Fruit fly (Drosophila melanogaster) whole organism, embryonic: Measurements from ENCODE around the gene att-ORFB.
A peak's percentile ranks its signal among the peaks of the same experiment; 100 is the strongest.

Experiments used
- Bgb ChIP-seq: fragments of 200-800 bp; sonication (Bioruptor generic); IDR thresholded peaks from 2 replicates; pipeline ENCODE4 v1.3.6; 2022; ENCODE audit warnings: missing biosample characterization, missing genetic modification characterization; ENCODE audit not compliant: partially characterized antibody
- CG10147 ChIP-seq: fragments of 200-800 bp; sonication (Bioruptor generic); optimal IDR thresholded peaks from 2 replicates; lab custom pipeline; 2019; ENCODE audit warnings: missing biosample characterization, mild to moderate bottlenecking, missing genetic modification characterization, moderate library complexity
- CG11695 ChIP-seq: fragments of 200-800 bp; sonication (Bioruptor generic); IDR thresholded peaks from 3 replicates; pipeline ENCODE4 v1.3.6; 2022; ENCODE audit warnings: missing biosample characterization, missing genetic modification characterization
- CG13287 ChIP-seq: fragments of 200-800 bp; sonication (Bioruptor generic); IDR thresholded peaks from 2 replicates; pipeline ENCODE4 v1.3.6; 2022; ENCODE audit warnings: missing biosample characterization, missing genetic modification characterization; ENCODE audit not compliant: partially characterized antibody
- CG15479 ChIP-seq: fragments of 200-800 bp; sonication (Bioruptor generic); optimal IDR thresholded peaks from 3 replicates; lab custom pipeline; 2019; ENCODE audit warnings: missing biosample characterization, mild to moderate bottlenecking, missing genetic modification characterization, moderate library complexity
- CG15514 ChIP-seq: fragments of 200-800 bp; sonication (Bioruptor generic); optimal IDR thresholded peaks from 3 replicates; lab custom pipeline; 2017; ENCODE audit warnings: missing biosample characterization, missing genetic modification characterization, mild to moderate bottlenecking, moderate library complexity, missing genetic modification reagents
- CG1603 ChIP-seq: fragments of 200-800 bp; sonication (Bioruptor generic); optimal IDR thresholded peaks from 2 replicates; lab custom pipeline; 2019; ENCODE audit warnings: missing biosample characterization, mild to moderate bottlenecking, missing genetic modification characterization, moderate library complexity
- CG17186 ChIP-seq: fragments of 200-800 bp; sonication (Bioruptor generic); optimal IDR thresholded peaks from 3 replicates; lab custom pipeline; 2017; ENCODE audit warnings: missing biosample characterization, missing genetic modification reagents, missing genetic modification characterization
- CG1792 ChIP-seq: fragments of 200-800 bp; sonication (Bioruptor generic); optimal IDR thresholded peaks from 2 replicates; lab custom pipeline; 2016; ENCODE audit warnings: missing biosample characterization, missing genetic modification characterization
- CG18599 ChIP-seq: fragments of 200-800 bp; sonication (Bioruptor generic); optimal IDR thresholded peaks from 3 replicates; lab custom pipeline; 2017; ENCODE audit warnings: missing biosample characterization, missing genetic modification characterization, mild to moderate bottlenecking, moderate library complexity, missing genetic modification reagents
- CG2116 ChIP-seq: fragments of 200-800 bp; sonication (Bioruptor generic); optimal IDR thresholded peaks from 3 replicates; lab custom pipeline; 2018; ENCODE audit warnings: missing biosample characterization, mild to moderate bottlenecking, missing genetic modification characterization
- CG34224 ChIP-seq: fragments of 200-800 bp; sonication (Bioruptor generic); IDR thresholded peaks from 3 replicates; pipeline ENCODE4 v1.3.6; 2022; ENCODE audit warnings: missing biosample characterization, missing genetic modification characterization; ENCODE audit not compliant: partially characterized antibody
- CG34422 ChIP-seq: fragments of 200-800 bp; sonication (Bioruptor generic); IDR thresholded peaks from 3 replicates; pipeline ENCODE4 v1.3.6; 2022; ENCODE audit warnings: missing biosample characterization, missing genetic modification characterization
- CG3726 ChIP-seq: fragments of 200-800 bp; sonication (Bioruptor generic); IDR thresholded peaks from 3 replicates; pipeline ENCODE4, ENCODE4 v1.3.6; 2022; ENCODE audit warnings: missing biosample characterization, missing genetic modification characterization
- CG43689 ChIP-seq: fragments of 200-800 bp; sonication (Bioruptor generic); IDR thresholded peaks from 2 replicates; pipeline ENCODE4 v1.3.6; 2022; ENCODE audit warnings: missing biosample characterization, missing genetic modification characterization
- CG5180 ChIP-seq: fragments of 200-800 bp; sonication (Bioruptor generic); optimal IDR thresholded peaks from 3 replicates; lab custom pipeline; 2017; ENCODE audit warnings: missing biosample characterization, missing genetic modification characterization, mild to moderate bottlenecking, moderate library complexity, missing genetic modification reagents
- CG6765 ChIP-seq: fragments of 200-800 bp; sonication (Bioruptor generic); optimal IDR thresholded peaks from 3 replicates; lab custom pipeline; 2017; ENCODE audit warnings: missing biosample characterization, mild to moderate bottlenecking, missing genetic modification characterization
- CG8388 ChIP-seq: fragments of 200-800 bp; sonication (Bioruptor generic); optimal IDR thresholded peaks from 2 replicates; lab custom pipeline; 2019; ENCODE audit warnings: missing biosample characterization, mild to moderate bottlenecking, missing genetic modification characterization, moderate library complexity
- CG9437 ChIP-seq: fragments of 200-800 bp; sonication (Bioruptor generic); optimal IDR thresholded peaks from 2 replicates; lab custom pipeline; 2018; ENCODE audit warnings: missing biosample characterization, mild to moderate bottlenecking, missing genetic modification characterization
- CG9727 ChIP-seq: fragments of 200-800 bp; sonication (Bioruptor generic); optimal IDR thresholded peaks from 3 replicates; lab custom pipeline; 2017; ENCODE audit warnings: missing biosample characterization, mild to moderate bottlenecking, missing genetic modification characterization
- Dp ChIP-seq: fragments of 200-800 bp; sonication (Bioruptor generic); optimal IDR thresholded peaks from 2 replicates; lab custom pipeline; 2018; ENCODE audit warnings: missing biosample characterization, mild to moderate bottlenecking, missing genetic modification characterization, moderate library complexity
- Drgx ChIP-seq: fragments of 200-800 bp; sonication (Bioruptor generic); IDR thresholded peaks from 2 replicates; pipeline ENCODE4 v1.3.6; 2022; ENCODE audit warnings: missing biosample characterization, missing genetic modification characterization
- E2f1 ChIP-seq: fragments of 200-800 bp; sonication (Bioruptor generic); IDR thresholded peaks from 2 replicates; pipeline ENCODE4 v1.3.6; 2022; ENCODE audit warnings: missing biosample characterization, missing genetic modification characterization
- Ets65A ChIP-seq: fragments of 200-800 bp; sonication (Bioruptor generic); peaks from one replicate; lab custom pipeline; 2016; ENCODE audit warnings: missing biosample characterization, missing genetic modification characterization
- MBD-R2 ChIP-seq: fragments of 200-800 bp; sonication (Bioruptor generic); IDR thresholded peaks from 2 replicates; pipeline ENCODE4 v1.3.6; 2022; ENCODE audit warnings: missing biosample characterization, missing genetic modification characterization
- Med ChIP-seq: fragments of 200-800 bp; sonication (Bioruptor generic); peaks from one replicate; lab custom pipeline; 2016; ENCODE audit warnings: missing biosample characterization, missing genetic modification characterization, mild to moderate bottlenecking, inconsistent platforms, moderate library complexity
- Vsx1 ChIP-seq: fragments of 200-800 bp; sonication (Bioruptor generic); optimal IDR thresholded peaks from 2 replicates; lab custom pipeline; 2017; ENCODE audit warnings: missing biosample characterization, mild to moderate bottlenecking, missing genetic modification characterization, missing genetic modification reagents
- abd-A ChIP-seq: fragments of 200-800 bp; sonication (Bioruptor generic); optimal IDR thresholded peaks from 3 replicates; lab custom pipeline; 2019; ENCODE audit warnings: missing biosample characterization, mild to moderate bottlenecking, missing genetic modification characterization, moderate library complexity
- amos ChIP-seq: fragments of 200-800 bp; sonication (Bioruptor generic); IDR thresholded peaks from 2 replicates; pipeline ENCODE4 v1.3.6; 2022; ENCODE audit warnings: missing biosample characterization, missing genetic modification characterization; ENCODE audit not compliant: partially characterized antibody
- bigmax ChIP-seq: fragments of 200-800 bp; sonication (Bioruptor generic); optimal IDR thresholded peaks from 2 replicates; lab custom pipeline; 2018; ENCODE audit warnings: missing biosample characterization, mild to moderate bottlenecking, missing genetic modification characterization
- cwo ChIP-seq: fragments of 200-800 bp; sonication (Bioruptor generic); optimal IDR thresholded peaks from 3 replicates; lab custom pipeline; 2017; ENCODE audit warnings: missing biosample characterization, missing genetic modification characterization, mild to moderate bottlenecking, moderate library complexity, missing genetic modification reagents
- en ChIP-seq: fragments of 200-800 bp; sonication (Bioruptor generic); optimal IDR thresholded peaks from 2 replicates; lab custom pipeline; 2016; ENCODE audit warnings: missing biosample characterization, missing genetic modification characterization
- eve ChIP-seq, 2 experiments: fragments of >200 bp; optimal IDR thresholded peaks; 2 replicates each; lab custom pipeline; 2017; ENCODE audit warnings: missing biosample characterization in 2 of 2, missing genetic modification characterization in 2 of 2
- ewg ChIP-seq: fragments of 200-800 bp; sonication (Bioruptor generic); optimal IDR thresholded peaks from 3 replicates; lab custom pipeline; 2017; ENCODE audit warnings: mild to moderate bottlenecking, missing biosample characterization, missing genetic modification reagents, missing genetic modification characterization
- eyg ChIP-seq: fragments of 200-800 bp; sonication (Bioruptor generic); optimal IDR thresholded peaks from 3 replicates; lab custom pipeline; 2016; ENCODE audit warnings: missing biosample characterization, missing genetic modification characterization
- hb ChIP-seq: fragments of 200-800 bp; sonication (Bioruptor generic); IDR thresholded peaks from 3 replicates; pipeline ENCODE4 v1.3.6; 2022; ENCODE audit warnings: missing biosample characterization, missing genetic modification characterization; ENCODE audit not compliant: partially characterized antibody
- hbn ChIP-seq: fragments of 200-800 bp; sonication (Bioruptor generic); IDR thresholded peaks from 2 replicates; pipeline ENCODE4 v1.3.6; 2022; ENCODE audit warnings: missing biosample characterization, missing genetic modification characterization; ENCODE audit not compliant: partially characterized antibody
- ken ChIP-seq: fragments of 200-800 bp; sonication (Bioruptor generic); IDR thresholded peaks from 3 replicates; pipeline ENCODE4 v1.3.6; 2022; ENCODE audit warnings: missing biosample characterization, missing genetic modification characterization
- lab ChIP-seq: fragments of 200-800 bp; sonication (Bioruptor generic); optimal IDR thresholded peaks from 3 replicates; lab custom pipeline; 2017; ENCODE audit warnings: missing biosample characterization, missing genetic modification characterization, mild to moderate bottlenecking, moderate library complexity, missing genetic modification reagents
- mirr ChIP-seq: fragments of 200-800 bp; sonication (Bioruptor generic); optimal IDR thresholded peaks from 3 replicates; lab custom pipeline; 2018; ENCODE audit warnings: missing biosample characterization, mild to moderate bottlenecking, missing genetic modification characterization
- nerfin-2 ChIP-seq: fragments of 200-800 bp; sonication (Bioruptor generic); IDR thresholded peaks from 2 replicates; pipeline ENCODE4 v1.3.6; 2022; ENCODE audit warnings: missing biosample characterization, missing genetic modification characterization; ENCODE audit not compliant: partially characterized antibody
- otp ChIP-seq: fragments of 200-800 bp; sonication (Bioruptor generic); IDR thresholded peaks from 3 replicates; pipeline ENCODE4, ENCODE4 v1.3.6; 2022; ENCODE audit warnings: missing biosample characterization, missing genetic modification characterization
- salm ChIP-seq: fragments of 200-800 bp; sonication (Bioruptor generic); optimal IDR thresholded peaks from 2 replicates; lab custom pipeline; 2018; ENCODE audit warnings: missing biosample characterization, mild to moderate bottlenecking, missing genetic modification characterization
- sr ChIP-seq: fragments of 200-800 bp; sonication (Bioruptor generic); IDR thresholded peaks from 3 replicates; pipeline ENCODE4 v1.3.6; 2022; ENCODE audit warnings: missing biosample characterization, missing genetic modification characterization
- tna ChIP-seq: fragments of 200-800 bp; sonication (Bioruptor generic); IDR thresholded peaks from 2 replicates; pipeline ENCODE4 v1.3.6; 2022; ENCODE audit warnings: missing biosample characterization, missing genetic modification characterization; ENCODE audit not compliant: partially characterized antibody
- trh ChIP-seq: fragments of 200-800 bp; sonication (Bioruptor generic); optimal IDR thresholded peaks from 2 replicates; lab custom pipeline; 2016; ENCODE audit warnings: missing biosample characterization, missing genetic modification characterization
- vnd ChIP-seq: fragments of 200-800 bp; sonication (Bioruptor generic); IDR thresholded peaks from 3 replicates; pipeline ENCODE4 v1.3.6; 2022; ENCODE audit warnings: missing biosample characterization, missing genetic modification characterization; ENCODE audit not compliant: partially characterized antibody
- vvl ChIP-seq: fragments of 200-800 bp; sonication (Bioruptor generic); IDR thresholded peaks from 2 replicates; pipeline ENCODE4 v1.3.6; 2022; ENCODE audit warnings: missing biosample characterization, missing genetic modification characterization

att-ORFB gene

DNA sequence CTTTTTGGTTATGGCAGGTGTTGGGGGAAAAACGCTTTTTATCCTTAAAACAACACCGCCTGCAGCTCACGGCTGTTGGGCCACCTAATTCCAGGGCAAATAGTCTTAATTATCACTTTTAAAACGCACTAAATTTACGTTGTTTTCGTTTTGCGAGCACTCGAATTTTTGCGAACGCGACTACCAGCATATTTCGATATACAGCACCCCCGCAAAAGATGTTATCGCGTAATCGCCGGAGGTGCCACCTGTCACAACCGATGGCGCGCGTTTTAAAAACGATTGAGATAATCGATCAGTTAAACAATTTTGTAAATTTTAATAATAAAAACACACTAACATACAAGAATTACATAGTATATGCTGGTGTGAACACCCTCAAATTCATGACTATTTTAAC lies 2.1 kb downstream of the att-ORFB start, which contains the start of gene Stat92E (continued):
- peak; percentile 95 for TF ChIP-seq Dp (GFP tag; lab: Kevin White, UChicago)
- peak; percentile 21; the same call in 1 of the 3 replicates for TF ChIP-seq vnd (GFP tag; lab: Robert Waterston, UW)
- TF ChIP-seq CG9437 (GFP tag; lab: Kevin White, UChicago) = no peak
- TF ChIP-seq vvl (GFP tag; lab: Robert Waterston, UW) = 0 out of 2 replicates have a peak, but pooled peaks have one; percentile 5
- 0 out of 2 replicates have a peak, but pooled peaks have one; percentile 40 for TF ChIP-seq MBD-R2
- TF ChIP-seq salm = no peak
- TF ChIP-seq CG34422 (GFP tag; lab: Robert Waterston, UW) = no peak
- no peak for TF ChIP-seq CG18599 (GFP tag; lab: Kevin White, UChicago)
- TF ChIP-seq cwo (GFP tag; lab: Kevin White, UChicago) = no peak
- TF ChIP-seq CG34224 = no peak
- peak; percentile 45 for TF ChIP-seq CG17186
- TF ChIP-seq lab (GFP tag; lab: Kevin White, UChicago) = no peak
- TF ChIP-seq otp (GFP tag; lab: Robert Waterston, UW) = no peak
- TF ChIP-seq nerfin-2 (GFP tag; lab: Robert Waterston, UW) = peak; percentile 33; the same call in 1 of the 2 replicates
- no peak for TF ChIP-seq CG8388 (GFP tag; lab: Kevin White, UChicago)
- no peak for TF ChIP-seq hb (GFP tag; lab: Robert Waterston, UW)
- no peak for TF ChIP-seq CG9727 (GFP tag; lab: Kevin White, UChicago)
- TF ChIP-seq CG1792 (GFP tag; lab: Kevin White, UChicago) = no peak
- 0 out of 3 replicates have a peak, but pooled peaks have one; percentile 51 for TF ChIP-seq sr (GFP tag; lab: Robert Waterston, UW)
- no peak for TF ChIP-seq CG6765 (GFP tag; lab: Kevin White, UChicago)
- peak in 1 of 2 experiments; percentile 60 for TF ChIP-seq eve (GFP tag; optimal IDR thresholded peaks at IDR 0.05; lab: Kevin White, UChicago)
- TF ChIP-seq en (GFP tag; lab: Kevin White, UChicago) = no peak
- TF ChIP-seq bigmax (GFP tag; lab: Kevin White, UChicago) = peak; percentile 81
- TF ChIP-seq ken (GFP tag; lab: Robert Waterston, UW) = no peak
- TF ChIP-seq CG3726 = no peak
- TF ChIP-seq ewg (GFP tag; lab: Kevin White, UChicago) = no peak
- peak; percentile 22; the same call in 1 of the 2 replicates for TF ChIP-seq amos (GFP tag; lab: Robert Waterston, UW)
- TF ChIP-seq CG13287 (GFP tag; lab: Robert Waterston, UW) = peak; percentile 10; the same call in 1 of the 2 replicates

dm6 chr3R:20551487-20552079 lies 2.6 kb downstream of the att-ORFB start:
- TF ChIP-seq CG18599 (GFP tag; lab: Kevin White, UChicago) (peak; percentile 10), hbn (GFP tag; lab: Robert Waterston, UW) (no peak), Ets65A (GFP tag; lab: Kevin White, UChicago) (peak; percentile 69), CG1603 (tag; lab: Kevin White, UChicago) (peak; percentile 14), tna (0 out of 2 replicates have a peak, but pooled peaks have one; percentile 15), Vsx1 (GFP tag; lab: Kevin White, UChicago) (peak; percentile 38), E2f1 (GFP tag; lab: Robert Waterston, UW) (no peak), CG2116 (peak; percentile 90), eyg (GFP tag; lab: Kevin White, UChicago) (peak; percentile 10), Drgx (GFP tag; lab: Robert Waterston, UW) (0 out of 2 replicates have a peak, but pooled peaks have one; percentile 7), trh (GFP tag; lab: Kevin White, UChicago) (no peak), CG15479 (GFP tag; lab: Kevin White, UChicago) (peak; percentile 3), CG10147 (GFP tag; lab: Kevin White, UChicago) (no peak), CG43689 (GFP tag; lab: Robert Waterston, UW) (no peak), CG5180 (GFP tag; lab: Kevin White, UChicago) (peak; percentile 22), abd-A (tag; lab: Kevin White, UChicago) (peak; percentile 16), Med (GFP tag; lab: Kevin White, UChicago) (peak; percentile 45), mirr (GFP tag; lab: Kevin White, UChicago) (peak; percentile 42), CG11695 (no peak), CG15514 (GFP tag; lab: Kevin White, UChicago) (peak; percentile 21), Bgb (peak; percentile 6; the same call in 1 of the 2 replicates)
